Worm (Caenorhabditis elegans): ENCODE data around the gene F54H5.3.

The F54H5.3 gene

DNA sequence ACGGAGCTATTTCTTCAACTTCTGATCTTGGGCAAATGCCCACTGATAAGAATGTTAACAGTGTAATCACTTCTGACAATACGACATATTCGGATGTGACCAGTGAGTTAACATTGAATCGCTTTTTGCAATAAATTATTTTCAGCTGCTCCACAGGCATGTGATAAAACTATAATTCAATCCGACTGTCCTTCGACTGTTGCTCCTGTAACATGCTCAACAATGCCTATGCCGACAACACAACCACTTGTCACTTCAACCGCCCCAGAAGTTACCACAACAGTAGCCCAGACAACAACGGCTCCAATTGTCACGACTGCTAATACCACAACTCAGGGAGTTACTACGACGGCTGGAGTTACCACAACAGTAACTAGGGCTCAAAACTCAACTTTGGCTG lies 45.5 kb downstream of the F54H5.3 start:
- TF ChIP-seq him-1 (tag; optimal IDR thresholded peaks at IDR 0.05) (no peak), W03F9.2 (tag; optimal IDR thresholded peaks at IDR 0.05) (no peak), dao-5 (tag; optimal IDR thresholded peaks at IDR 0.05) (no peak)

DNA sequence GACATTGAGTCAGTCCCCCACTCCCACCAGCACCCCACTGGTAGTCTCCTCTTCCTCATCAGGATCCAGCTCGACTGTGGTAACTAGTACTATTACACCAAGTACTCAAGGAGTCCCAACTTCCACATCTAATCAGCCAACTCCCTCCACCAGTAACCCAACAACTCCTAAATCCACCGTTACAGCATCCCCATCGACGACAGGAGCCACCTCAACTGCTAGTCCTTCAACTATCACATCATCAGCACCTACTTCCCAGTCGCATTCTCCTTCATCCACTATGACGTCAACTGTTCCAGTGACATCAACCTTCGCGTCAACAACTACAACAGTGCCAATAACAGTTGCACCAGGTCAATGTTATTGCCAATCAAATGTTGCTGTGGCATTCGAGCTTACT lies 46.5 kb downstream of the F54H5.3 start:
- TF ChIP-seq dao-5 (tag; optimal IDR thresholded peaks at IDR 0.05) = no peak
- TF ChIP-seq him-1 (tag; optimal IDR thresholded peaks at IDR 0.05) = no peak
- no peak for TF ChIP-seq W03F9.2 (tag; optimal IDR thresholded peaks at IDR 0.05)

Measured in whole organism, L4/young adult.